Worm (Caenorhabditis elegans) whole organism, young adult: Measurements from ENCODE around the gene rab-28.

Experiments
- B0019.2 ChIP-seq: fragments of 200-800 bp; sonication (Bioruptor generic); conservative IDR thresholded peaks from 2 replicates; pipeline ENCODE4 v1.3.6; 2022; ENCODE audit warnings: missing genetic modification reagents, missing genetic modification characterization, missing compliant biosample characterization
- C06A6.2 ChIP-seq: fragments of 200-800 bp; sonication (Bioruptor generic); conservative IDR thresholded peaks from 2 replicates; pipeline ENCODE4 v1.3.6; 2022; ENCODE audit warnings: missing genetic modification characterization, missing compliant biosample characterization
- C17E4.6 ChIP-seq: fragments of 200-800 bp; sonication (Bioruptor generic); IDR thresholded peaks from 2 replicates; pipeline ENCODE4 v1.3.6; 2022; ENCODE audit warnings: missing genetic modification reagents, missing genetic modification characterization, missing compliant biosample characterization
- F33H1.4 ChIP-seq: fragments of 200-800 bp; sonication (Bioruptor generic); IDR thresholded peaks from 2 replicates; pipeline ENCODE4 v1.3.6; 2022; ENCODE audit warnings: missing genetic modification reagents, missing genetic modification characterization, missing compliant biosample characterization
- F37B4.10 ChIP-seq: fragments of 200-800 bp; sonication (Bioruptor generic); IDR thresholded peaks from 2 replicates; pipeline ENCODE4 v1.3.6; 2022; ENCODE audit warnings: missing genetic modification characterization, missing compliant biosample characterization
- F39B2.1 ChIP-seq: fragments of 200-800 bp; sonication (Bioruptor generic); IDR thresholded peaks from 2 replicates; pipeline ENCODE4 v1.3.6; 2022; ENCODE audit warnings: missing genetic modification reagents, missing genetic modification characterization, missing compliant biosample characterization
- F49E8.2 ChIP-seq: sonication (generic microtip); optimal IDR thresholded peaks from 3 replicates; lab custom pipeline; 2017; ENCODE audit warnings: missing genetic modification characterization, mild to moderate bottlenecking, missing compliant biosample characterization, antibody characterized with exemption, moderate library complexity; ENCODE audit not compliant: insufficient read depth
- Y53F4B.3 ChIP-seq: fragments of 200-800 bp; sonication (Bioruptor generic); IDR thresholded peaks from 2 replicates; pipeline ENCODE4 v1.3.6; 2022; ENCODE audit warnings: missing genetic modification reagents, missing genetic modification characterization, missing compliant biosample characterization
- Y53G8AR.9 ChIP-seq: fragments of 200-800 bp; sonication (Bioruptor generic); conservative IDR thresholded peaks from 2 replicates; pipeline ENCODE4 v1.3.6; 2022; ENCODE audit warnings: missing genetic modification reagents, missing genetic modification characterization, missing compliant biosample characterization
- Y79H2A.3 ChIP-seq: fragments of 200-800 bp; sonication (Bioruptor generic); conservative IDR thresholded peaks from 2 replicates; pipeline ENCODE4 v1.3.6; 2022; ENCODE audit warnings: missing genetic modification reagents, missing genetic modification characterization, missing compliant biosample characterization
- Y95B8A.8 ChIP-seq: fragments of 200-800 bp; sonication (Bioruptor generic); IDR thresholded peaks from 2 replicates; pipeline ENCODE4 v1.3.6; 2022; ENCODE audit warnings: missing genetic modification reagents, missing genetic modification characterization, missing compliant biosample characterization
- aptf-2 ChIP-seq: fragments of 200-800 bp; sonication (Bioruptor generic); conservative IDR thresholded peaks from 2 replicates; pipeline ENCODE4 v1.3.6; 2022; ENCODE audit warnings: missing genetic modification reagents, missing genetic modification characterization, missing compliant biosample characterization
- aptf-3 ChIP-seq: fragments of 200-800 bp; sonication (Bioruptor generic); IDR thresholded peaks from 2 replicates; pipeline ENCODE4 v1.3.6; 2022; ENCODE audit warnings: missing genetic modification characterization, missing compliant biosample characterization
- atf-7 ChIP-seq: sonication (generic microtip); optimal IDR thresholded peaks from 2 replicates; lab custom pipeline; 2017; ENCODE audit warnings: mild to moderate bottlenecking, missing genetic modification characterization, missing compliant biosample characterization
- attf-3 ChIP-seq: fragments of 200-800 bp; sonication (Bioruptor generic); conservative IDR thresholded peaks from 2 replicates; pipeline ENCODE4 v1.3.6; 2022; ENCODE audit warnings: missing genetic modification reagents, missing genetic modification characterization, missing compliant biosample characterization
- attf-6 ChIP-seq: fragments of 200-800 bp; sonication (Bioruptor generic); IDR thresholded peaks from 2 replicates; pipeline ENCODE4 v1.3.6; 2022; ENCODE audit warnings: missing genetic modification reagents, missing genetic modification characterization, missing compliant biosample characterization
- bed-1 ChIP-seq: fragments of 200-800 bp; sonication (Bioruptor generic); IDR thresholded peaks from 2 replicates; pipeline ENCODE4 v1.3.6; 2022; ENCODE audit warnings: missing genetic modification reagents, missing genetic modification characterization, missing compliant biosample characterization
- bed-2 ChIP-seq: fragments of 200-800 bp; sonication (Bioruptor generic); IDR thresholded peaks from 2 replicates; pipeline ENCODE4 v1.3.6; 2022; ENCODE audit warnings: missing genetic modification reagents, missing genetic modification characterization, missing compliant biosample characterization
- cebp-1 ChIP-seq, 2 experiments: fragments of 200-800 bp in 1 of 2; sonication (Bioruptor generic) in 1 of 2; sonication (generic microtip) in 1 of 2; IDR thresholded peaks in 1 of 2; optimal IDR thresholded peaks in 1 of 2; 2 replicates each; pipeline versions ENCODE4 v1.3.6 to Lab custom; 2017 to 2022; ENCODE audit warnings: missing compliant biosample characterization in 2 of 2, missing genetic modification characterization in 2 of 2, mild to moderate bottlenecking in 1 of 2, missing genetic modification reagents in 1 of 2, moderate library complexity in 1 of 2
- ceh-100 ChIP-seq: fragments of 200-800 bp; sonication (Bioruptor generic); IDR thresholded peaks from 2 replicates; pipeline ENCODE4 v1.3.6; 2022; ENCODE audit warnings: missing genetic modification reagents, missing genetic modification characterization, missing compliant biosample characterization
- ceh-27 ChIP-seq: fragments of 200-800 bp; sonication (Bioruptor generic); optimal IDR thresholded peaks from 2 replicates; lab custom pipeline; 2018; ENCODE audit warnings: mild to moderate bottlenecking, missing genetic modification characterization, moderate library complexity, missing compliant biosample characterization
- ceh-58 ChIP-seq: fragments of 200-800 bp; sonication (Bioruptor generic); IDR thresholded peaks from 2 replicates; pipeline ENCODE4 v1.3.6; 2022; ENCODE audit warnings: missing genetic modification characterization, missing compliant biosample characterization
- ceh-91 ChIP-seq: fragments of 200-800 bp; sonication (Bioruptor generic); IDR thresholded peaks from 2 replicates; pipeline ENCODE4 v1.3.6; 2022; ENCODE audit warnings: missing genetic modification reagents, missing genetic modification characterization, missing compliant biosample characterization
- dox-1 ChIP-seq: fragments of 200-800 bp; sonication (Bioruptor generic); IDR thresholded peaks from 2 replicates; pipeline ENCODE4 v1.3.6; 2022; ENCODE audit warnings: missing genetic modification reagents, missing genetic modification characterization, missing compliant biosample characterization
- efl-1 ChIP-seq: fragments of 150-350 bp; optimal IDR thresholded peaks from 2 replicates; lab custom pipeline; 2014; ENCODE audit warnings: missing biosample characterization, missing genetic modification reagents, missing genetic modification characterization
- ekl-4 ChIP-seq: fragments of 200-800 bp; sonication (Bioruptor generic); IDR thresholded peaks from 2 replicates; pipeline ENCODE4 v1.3.6; 2022; ENCODE audit warnings: missing genetic modification reagents, missing genetic modification characterization, missing compliant biosample characterization
- hrde-1 ChIP-seq: sonication (generic microtip); optimal IDR thresholded peaks from 2 replicates; lab custom pipeline; 2016; ENCODE audit warnings: missing genetic modification characterization, mild to moderate bottlenecking, missing compliant biosample characterization, moderate library complexity, missing genotype, missing genetic modification reagents, borderline replicate concordance
- let-526 ChIP-seq: fragments of 200-800 bp; sonication (Bioruptor generic); IDR thresholded peaks from 2 replicates; pipeline ENCODE4 v1.3.6; 2022; ENCODE audit warnings: missing genetic modification reagents, missing genetic modification characterization, missing compliant biosample characterization
- lin-26 ChIP-seq: fragments of 200-800 bp; sonication (Bioruptor generic); IDR thresholded peaks from 2 replicates; pipeline ENCODE4 v1.3.6; 2022; ENCODE audit warnings: missing genetic modification reagents, missing genetic modification characterization, missing compliant biosample characterization
- lin-35 ChIP-seq, 3 experiments: fragments of 150-350 bp in 2 of 3; sonication (generic microtip) in 1 of 3; optimal IDR thresholded peaks; 2 replicates each; lab custom pipeline; 2014 to 2018; ENCODE audit warnings: missing biosample characterization in 3 of 3, missing genetic modification characterization in 3 of 3, missing genetic modification reagents in 3 of 3
- lin-40 ChIP-seq: sonication (generic microtip); optimal IDR thresholded peaks from 2 replicates; lab custom pipeline; 2016; ENCODE audit warnings: missing genetic modification characterization, mild to moderate bottlenecking, missing compliant biosample characterization, missing genotype, missing genetic modification reagents
- lir-1 ChIP-seq: fragments of 200-800 bp; sonication (Bioruptor generic); conservative IDR thresholded peaks from 2 replicates; pipeline ENCODE4 v1.3.6; 2022; ENCODE audit warnings: missing genetic modification reagents, missing genetic modification characterization, missing compliant biosample characterization
- lsl-1 ChIP-seq: fragments of 200-800 bp; sonication (Bioruptor generic); optimal IDR thresholded peaks from 2 replicates; lab custom pipeline; 2018; ENCODE audit warnings: mild to moderate bottlenecking, missing genetic modification characterization, moderate library complexity, missing compliant biosample characterization
- madf-3 ChIP-seq: fragments of 200-800 bp; sonication (Bioruptor generic); IDR thresholded peaks from 2 replicates; pipeline ENCODE4 v1.3.6; 2022; ENCODE audit warnings: missing genetic modification reagents, missing genetic modification characterization, missing compliant biosample characterization
- madf-8 ChIP-seq: fragments of 200-800 bp; sonication (Bioruptor generic); conservative IDR thresholded peaks from 2 replicates; pipeline ENCODE4 v1.3.6; 2022; ENCODE audit warnings: missing genetic modification reagents, missing genetic modification characterization, missing compliant biosample characterization
- mcd-1 ChIP-seq: fragments of 200-800 bp; sonication (Bioruptor generic); IDR thresholded peaks from 2 replicates; pipeline ENCODE4 v1.3.6; 2022; ENCODE audit warnings: missing genetic modification reagents, missing genetic modification characterization, missing compliant biosample characterization
- nfya-2 ChIP-seq: fragments of 200-800 bp; sonication (Bioruptor generic); IDR thresholded peaks from 2 replicates; pipeline ENCODE4 v1.3.6; 2022; ENCODE audit warnings: missing genetic modification reagents, missing genetic modification characterization, missing compliant biosample characterization
- nfyb-1 ChIP-seq: fragments of 200-800 bp; sonication (Bioruptor generic); IDR thresholded peaks from 2 replicates; pipeline ENCODE4 v1.3.6; 2022; ENCODE audit warnings: missing genetic modification reagents, missing genetic modification characterization, missing compliant biosample characterization
- nhr-120 ChIP-seq: fragments of 200-800 bp; sonication (Bioruptor generic); IDR thresholded peaks from 2 replicates; pipeline ENCODE4 v1.3.6; 2022; ENCODE audit warnings: missing genetic modification characterization, missing compliant biosample characterization
- pbrm-1 ChIP-seq: fragments of 200-800 bp; sonication (Bioruptor generic); IDR thresholded peaks from 2 replicates; pipeline ENCODE4 v1.3.6; 2022; ENCODE audit warnings: missing genetic modification reagents, missing genetic modification characterization, missing compliant biosample characterization
- rcor-1 ChIP-seq: fragments of 200-800 bp; sonication (Bioruptor generic); IDR thresholded peaks from 2 replicates; pipeline ENCODE4 v1.3.6; 2022; ENCODE audit warnings: missing genetic modification reagents, missing genetic modification characterization, missing compliant biosample characterization
- rec-8 ChIP-seq, 2 experiments: sonication (generic microtip); optimal IDR thresholded peaks; 2 replicates each; lab custom pipeline; 2016; ENCODE audit warnings: mild to moderate bottlenecking in 2 of 2, missing genetic modification characterization in 2 of 2, missing genetic modification reagents in 2 of 2, missing genotype in 2 of 2, missing biosample characterization in 1 of 2, missing compliant biosample characterization in 1 of 2, moderate library complexity in 1 of 2
- repo-1 ChIP-seq: sonication (generic microtip); optimal IDR thresholded peaks from 2 replicates; lab custom pipeline; 2017; ENCODE audit warnings: mild to moderate bottlenecking, missing genetic modification characterization, missing compliant biosample characterization
- tbp1 ChIP-seq: fragments of 200-800 bp; sonication (Bioruptor generic); optimal IDR thresholded peaks from 2 replicates; lab custom pipeline; 2018; ENCODE audit warnings: mild to moderate bottlenecking, missing genetic modification characterization, missing compliant biosample characterization
- unc-130 ChIP-seq: sonication (generic microtip); optimal IDR thresholded peaks from 2 replicates; lab custom pipeline; 2016; ENCODE audit warnings: missing genetic modification reagents, missing genetic modification characterization, missing compliant biosample characterization
- ztf-26 ChIP-seq: sonication (generic microtip); optimal IDR thresholded peaks from 2 replicates; lab custom pipeline; 2017; ENCODE audit warnings: missing genetic modification characterization, missing compliant biosample characterization

rab-28 gene

DNA sequence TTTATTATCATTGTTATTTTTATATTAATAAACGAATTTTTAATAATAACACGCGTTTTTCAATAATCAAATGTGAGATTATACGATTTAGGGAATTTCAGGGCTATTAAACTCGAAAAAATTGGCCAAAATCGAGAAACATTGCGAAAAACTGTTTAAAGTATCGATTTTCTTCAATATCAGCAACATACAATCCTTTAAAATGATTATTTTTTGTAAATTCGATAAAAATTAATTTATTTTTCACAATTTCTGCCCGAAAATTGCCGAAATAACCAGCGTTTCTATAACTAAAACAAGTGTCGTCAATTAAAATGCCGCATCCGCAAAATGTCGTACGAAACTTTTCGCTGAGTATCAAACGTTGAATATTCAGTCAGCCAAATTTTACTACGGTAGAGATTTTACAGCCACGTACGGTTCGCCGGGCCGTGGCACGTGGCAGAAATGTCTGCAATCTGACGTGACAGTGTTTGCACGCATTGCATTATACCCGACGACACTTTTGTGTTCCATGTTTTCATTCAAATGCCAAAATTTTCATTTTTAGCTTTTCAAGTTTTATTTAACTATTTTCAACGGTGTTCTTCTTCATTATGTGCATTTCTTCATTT lies 47.7 kb downstream of the rab-28 start:
- TF ChIP-seq ceh-91 (GFP tag; lab: Robert Waterston, UW) (peak; percentile 100), rcor-1 (GFP tag; lab: Robert Waterston, UW) (peak; percentile 99), F37B4.10 (GFP tag; lab: Robert Waterston, UW) (peak; percentile 99), F49E8.2 (tag; lab: Kevin White, UChicago) (peak; percentile 28), hrde-1 (tag; lab: Kevin White, UChicago) (peak; percentile 24), rec-8 (tag; optimal IDR thresholded peaks at IDR 0.05; lab: Kevin White, UChicago) (peak in 1 of 2 experiments; percentile 32), aptf-3 (GFP tag; lab: Robert Waterston, UW) (peak; percentile 89), aptf-2 (peak; percentile 96), cebp-1 (GFP tag; IDR thresholded peaks at IDR 0.05; lab: Robert Waterston, UW) (peak; percentile 89), cebp-1 (tag; optimal IDR thresholded peaks at IDR 0.05; lab: Kevin White, UChicago) (peak; percentile 12), nfya-2 (GFP tag; lab: Robert Waterston, UW) (0 out of 2 replicates have a peak, but pooled peaks have one; percentile 81), Y95B8A.8 (GFP tag; lab: Robert Waterston, UW) (peak; percentile 100), nhr-120 (GFP tag; lab: Robert Waterston, UW) (peak; percentile 96), madf-3 (peak; percentile 98), tbp1 (GFP tag; lab: Kevin White, UChicago) (peak; percentile 62), ekl-4 (GFP tag; lab: Robert Waterston, UW) (peak; percentile 99), ceh-58 (GFP tag; lab: Robert Waterston, UW) (0 out of 2 replicates have a peak, but pooled peaks have one; percentile 9), ceh-27 (GFP tag; lab: Kevin White, UChicago) (peak; percentile 16), ceh-100 (peak; percentile 93), C06A6.2 (peak; percentile 92), Y53F4B.3 (peak; percentile 95), F39B2.1 (peak; percentile 96), lir-1 (GFP tag; lab: Robert Waterston, UW) (peak; percentile 97), B0019.2 (GFP tag; lab: Robert Waterston, UW) (peak; percentile 100), lsl-1 (GFP tag; lab: Kevin White, UChicago) (peak; percentile 85), attf-6 (GFP tag; lab: Robert Waterston, UW) (peak; percentile 96), atf-7 (peak; percentile 17), let-526 (GFP tag; lab: Robert Waterston, UW) (peak; percentile 94), lin-40 (tag; lab: Kevin White, UChicago) (peak; percentile 32), bed-1 (GFP tag; lab: Robert Waterston, UW) (peak; percentile 97), pbrm-1 (GFP tag; lab: Robert Waterston, UW) (peak; percentile 99), madf-8 (GFP tag; lab: Robert Waterston, UW) (peak; percentile 98), Y53G8AR.9 (GFP tag; lab: Robert Waterston, UW) (peak; percentile 99), bed-2 (peak; percentile 99), nfyb-1 (GFP tag; lab: Robert Waterston, UW) (peak; percentile 99), repo-1 (peak; percentile 27), lin-35 (GFP tag; optimal IDR thresholded peaks at IDR 0.05; lab: Kevin White, UChicago) (peak in 2 of 3 experiments; percentile 14), dox-1 (GFP tag; lab: Robert Waterston, UW) (peak; percentile 100), unc-130 (GFP tag; lab: Kevin White, UChicago) (peak; percentile 56), F33H1.4 (GFP tag; lab: Robert Waterston, UW) (peak; percentile 97), C17E4.6 (GFP tag; lab: Robert Waterston, UW) (peak; percentile 100), attf-3 (GFP tag; lab: Robert Waterston, UW) (peak; percentile 95), ztf-26 (peak; percentile 12), mcd-1 (GFP tag; lab: Robert Waterston, UW) (peak; percentile 98), efl-1 (peak; percentile 39), Y79H2A.3 (GFP tag; lab: Robert Waterston, UW) (peak; percentile 99), lin-26 (peak; percentile 98)
